Worm (Caenorhabditis elegans): ENCODE results near the gene lab-2.

Gene lab-2

DNA sequence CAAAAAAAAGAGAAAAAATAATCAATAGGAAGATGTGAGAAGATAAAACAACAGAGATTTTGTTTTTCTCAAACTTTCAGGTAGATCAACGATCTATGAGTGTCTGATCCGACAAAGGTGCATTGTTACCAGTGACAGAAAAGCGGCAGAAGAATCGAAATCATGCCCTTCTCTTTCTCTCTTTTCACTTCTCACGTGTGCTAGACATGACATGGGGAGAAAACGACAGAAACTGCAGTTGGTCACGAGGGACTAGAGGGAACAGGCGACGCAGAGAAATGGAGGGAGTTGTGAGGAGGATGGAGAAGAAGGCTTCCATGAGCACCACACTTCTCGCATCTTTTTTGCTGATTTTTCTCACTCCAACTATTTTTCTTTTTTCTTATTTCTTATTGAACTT, 5.8 kb upstream of the lab-2 start, which contains the start of gene F56C9.10 (continued):
- TF ChIP-seq F52B5.7 (tag; optimal IDR thresholded peaks at IDR 0.05) (no peak), egl-44 (GFP tag; IDR thresholded peaks at IDR 0.05) (0 out of 2 replicates have a peak, but pooled peaks have one; percentile 34), hlh-12 (tag; optimal IDR thresholded peaks at IDR 0.05) (no peak), bed-2 (GFP tag; IDR thresholded peaks at IDR 0.05) (no peak), cebp-2 (GFP tag; IDR thresholded peaks at IDR 0.05) (no peak), C17E4.6 (GFP tag; IDR thresholded peaks at IDR 0.05) (no peak), aptf-3 (GFP tag; IDR thresholded peaks at IDR 0.05) (no peak), ccch-3 (GFP tag; optimal IDR thresholded peaks at IDR 0.05) (no peak), snpc-3.4 (tag; optimal IDR thresholded peaks at IDR 0.05) (no peak), ceh-27 (GFP tag; optimal IDR thresholded peaks at IDR 0.05) (peak; percentile 83), lsy-27 (tag; optimal IDR thresholded peaks at IDR 0.05; ENCODE audit: borderline replicate concordance, insufficient read depth) (no peak), nhr-120 (GFP tag; IDR thresholded peaks at IDR 0.05) (no peak), ceh-58 (GFP tag; IDR thresholded peaks at IDR 0.05) (no peak), dox-1 (GFP tag; IDR thresholded peaks at IDR 0.05) (peak; percentile 54; the same call in 1 of the 2 replicates), lag-1 (GFP tag; IDR thresholded peaks at IDR 0.05) (no peak), Y67H2A.10 (GFP tag; conservative IDR thresholded peaks at IDR 0.05) (no peak), snpc-4 (GFP tag; optimal IDR thresholded peaks at IDR 0.05) (no peak), snpc-4 (tag; optimal IDR thresholded peaks at IDR 0.05) (peak; percentile 51 to 60 (median 54)), F39B2.1 (GFP tag; IDR thresholded peaks at IDR 0.05) (no peak), lin-26 (GFP tag; IDR thresholded peaks at IDR 0.05) (peak; percentile 61), let-607 (tag; optimal IDR thresholded peaks at IDR 0.05) (peak; percentile 67 to 69), nhr-27 (tag; optimal IDR thresholded peaks at IDR 0.05) (no peak), F49E8.2 (tag; optimal IDR thresholded peaks at IDR 0.05; ENCODE audit: insufficient read depth) (no peak), pha-4 (tag; optimal IDR thresholded peaks at IDR 0.05) (no peak), die-1 (tag; optimal IDR thresholded peaks at IDR 0.05) (peak; percentile 34), him-1 (tag; optimal IDR thresholded peaks at IDR 0.05) (no peak), hsf-1 (GFP tag; IDR thresholded peaks at IDR 0.05) (no peak), attf-6 (GFP tag; IDR thresholded peaks at IDR 0.05) (no peak), sptf-2 (GFP tag; optimal IDR thresholded peaks at IDR 0.05) (no peak), nhr-179 (tag; optimal IDR thresholded peaks at IDR 0.05) (no peak), F57C9.4 (tag; optimal IDR thresholded peaks at IDR 0.05) (no peak), ets-4 (GFP tag; optimal IDR thresholded peaks at IDR 0.05) (peak; percentile 19), Y53F4B.3 (GFP tag; IDR thresholded peaks at IDR 0.05) (no peak), dpff-1 (tag; optimal IDR thresholded peaks at IDR 0.05) (no peak), sdz-38 (tag; optimal IDR thresholded peaks at IDR 0.05) (no peak), hmg-20 (GFP tag; IDR thresholded peaks at IDR 0.05) (0 out of 2 replicates have a peak, but pooled peaks have one; percentile 5), pbrm-1 (GFP tag; IDR thresholded peaks at IDR 0.05) (peak; percentile 79), B0336.3 (GFP tag; IDR thresholded peaks at IDR 0.05) (peak; percentile 90), ZK185.1 (tag; optimal IDR thresholded peaks at IDR 0.05; ENCODE audit: poor library complexity, severe bottlenecking) (peak; percentile 53), madf-6 (GFP tag; IDR thresholded peaks at IDR 0.05) (no peak), T26A5.8 (tag; optimal IDR thresholded peaks at IDR 0.05) (no peak), ztf-26 (tag; optimal IDR thresholded peaks at IDR 0.05) (peak; percentile 62), xnd-1 (tag; optimal IDR thresholded peaks at IDR 0.05) (no peak), chd-7 (tag; optimal IDR thresholded peaks at IDR 0.05) (peak; percentile 82), ztf-22 (GFP tag; optimal IDR thresholded peaks at IDR 0.05) (no peak), snpc-1.3 (tag; optimal IDR thresholded peaks at IDR 0.05; ENCODE audit: insufficient read depth) (no peak), ztf-3 (GFP tag; optimal IDR thresholded peaks at IDR 0.05) (peak; percentile 42), nfya-1 (tag; optimal IDR thresholded peaks at IDR 0.05; ENCODE audit: borderline replicate concordance, insufficient read depth) (no peak), zim-3 (tag; optimal IDR thresholded peaks at IDR 0.05) (no peak)
